Worm (Caenorhabditis elegans): ENCODE data around the gene gfrp-1.

Gene gfrp-1

ce11 chrIV:187336-187735, 16.1 kb upstream of the gfrp-1 start:
- TF ChIP-seq ceh-28 (tag; optimal IDR thresholded peaks at IDR 0.05) (no peak), elt-2 (tag; optimal IDR thresholded peaks at IDR 0.05) (peak; percentile 53), egl-5 (tag; optimal IDR thresholded peaks at IDR 0.05) (no peak), ztf-4 (tag; optimal IDR thresholded peaks at IDR 0.05) (no peak), nhr-237 (tag; optimal IDR thresholded peaks at IDR 0.05) (no peak), ceh-16 (tag; optimal IDR thresholded peaks at IDR 0.05) (no peak), ZK546.5 (tag; optimal IDR thresholded peaks at IDR 0.05) (no peak), fkh-10 (GFP tag; optimal IDR thresholded peaks at IDR 0.05) (no peak)

ce11 chrIV:189087-189486, 14.3 kb upstream of the gfrp-1 start:
- TF ChIP-seq elt-2 (tag; optimal IDR thresholded peaks at IDR 0.05): peak; percentile 37
- TF ChIP-seq nfya-1 (tag; optimal IDR thresholded peaks at IDR 0.05; ENCODE audit: insufficient read depth): no peak
- TF ChIP-seq pha-4 (tag; optimal IDR thresholded peaks at IDR 0.05): peak; percentile 50

ce11 chrIV:192046-192445, 11.4 kb upstream of the gfrp-1 start, which contains the start of gene Y38C1AA.12:
Y38C1AA.12 (plus strand) TSS chrIV:192256.
- peak; percentile 85 for TF ChIP-seq nhr-23 (tag; optimal IDR thresholded peaks at IDR 0.05)
- TF ChIP-seq nhr-76 (tag; optimal IDR thresholded peaks at IDR 0.05): no peak
- no peak for TF ChIP-seq mdl-1 (tag; optimal IDR thresholded peaks at IDR 0.05)
- no peak for TF ChIP-seq elt-3 (tag; optimal IDR thresholded peaks at IDR 0.05)
- TF ChIP-seq fos-1 (tag; optimal IDR thresholded peaks at IDR 0.05): no peak
- no peak for TF ChIP-seq ama-1 (optimal IDR thresholded peaks at IDR 0.05)
- peak; percentile 33 for TF ChIP-seq R02D3.7 (tag; optimal IDR thresholded peaks at IDR 0.05)
- no peak for TF ChIP-seq skn-1 (tag; optimal IDR thresholded peaks at IDR 0.05)
- TF ChIP-seq lin-15B (tag; optimal IDR thresholded peaks at IDR 0.05): peak; percentile 90
- TF ChIP-seq lsy-12 (tag; optimal IDR thresholded peaks at IDR 0.05): peak; percentile 65
- TF ChIP-seq pha-4 (tag; optimal IDR thresholded peaks at IDR 0.05): peak; percentile 95
- no peak for TF ChIP-seq elt-1 (tag; optimal IDR thresholded peaks at IDR 0.05)
- no peak for TF ChIP-seq daf-12 (tag; optimal IDR thresholded peaks at IDR 0.05)
- no peak for TF ChIP-seq aly-2 (tag; optimal IDR thresholded peaks at IDR 0.05)
- peak; percentile 94 for TF ChIP-seq nhr-43 (tag; optimal IDR thresholded peaks at IDR 0.05; ENCODE audit: poor library complexity, severe bottlenecking)
- TF ChIP-seq zag-1 (tag; optimal IDR thresholded peaks at IDR 0.05): no peak
- TF ChIP-seq pqm-1 (tag; optimal IDR thresholded peaks at IDR 0.05): peak; percentile 5
- TF ChIP-seq nhr-25 (tag; optimal IDR thresholded peaks at IDR 0.05): peak; percentile 53
- no peak for TF ChIP-seq nhr-12 (tag; optimal IDR thresholded peaks at IDR 0.05)
- TF ChIP-seq eor-1 (tag; optimal IDR thresholded peaks at IDR 0.05): peak in 1 of 2 experiments; percentile 36
- no peak for TF ChIP-seq nhr-67 (tag; optimal IDR thresholded peaks at IDR 0.05)
- peak; percentile 25 for TF ChIP-seq nhr-77 (tag; optimal IDR thresholded peaks at IDR 0.05)
- peak; percentile 64 for TF ChIP-seq hmg-11 (tag; optimal IDR thresholded peaks at IDR 0.05)
- TF ChIP-seq tbx-2 (tag; optimal IDR thresholded peaks at IDR 0.05): peak; percentile 32
- no peak for TF ChIP-seq ZK546.5 (tag; optimal IDR thresholded peaks at IDR 0.05)
- TF ChIP-seq egl-5 (tag; optimal IDR thresholded peaks at IDR 0.05): no peak
- no peak for TF ChIP-seq ceh-9 (tag; optimal IDR thresholded peaks at IDR 0.05)
- no peak for TF ChIP-seq ceh-16 (tag; optimal IDR thresholded peaks at IDR 0.05)
- TF ChIP-seq mml-1 (tag; optimal IDR thresholded peaks at IDR 0.05): no peak
- no peak for TF ChIP-seq nhr-11 (tag; optimal IDR thresholded peaks at IDR 0.05)
- TF ChIP-seq jun-1 (tag; optimal IDR thresholded peaks at IDR 0.05): no peak
- TF ChIP-seq sea-2 (GFP tag; optimal IDR thresholded peaks at IDR 0.05): no peak
- TF ChIP-seq unc-62 (GFP tag; optimal IDR thresholded peaks at IDR 0.05): no peak
- TF ChIP-seq lin-39 (tag; optimal IDR thresholded peaks at IDR 0.05): peak; percentile 64
- TF ChIP-seq snpc-4 (tag; optimal IDR thresholded peaks at IDR 0.05): peak; percentile 86
- TF ChIP-seq ceh-82 (tag; optimal IDR thresholded peaks at IDR 0.05): no peak
- TF ChIP-seq nhr-28 (tag; optimal IDR thresholded peaks at IDR 0.05): no peak
- TF ChIP-seq nhr-237 (tag; optimal IDR thresholded peaks at IDR 0.05): no peak
- TF ChIP-seq ztf-11 (tag; optimal IDR thresholded peaks at IDR 0.05): no peak
- TF ChIP-seq fkh-10 (GFP tag; optimal IDR thresholded peaks at IDR 0.05): no peak
- peak; percentile 74 for TF ChIP-seq nfya-1 (tag; optimal IDR thresholded peaks at IDR 0.05; ENCODE audit: insufficient read depth)
- TF ChIP-seq ztf-4 (tag; optimal IDR thresholded peaks at IDR 0.05): no peak
- no peak for TF ChIP-seq ceh-28 (tag; optimal IDR thresholded peaks at IDR 0.05)
- no peak for TF ChIP-seq fkh-2 (tag; optimal IDR thresholded peaks at IDR 0.05)
- peak; percentile 33 for TF ChIP-seq elt-2 (tag; optimal IDR thresholded peaks at IDR 0.05)
- no peak for TF ChIP-seq egl-27 (tag; optimal IDR thresholded peaks at IDR 0.05)
- TF ChIP-seq unc-39 (tag; optimal IDR thresholded peaks at IDR 0.05): no peak
